Worm (Caenorhabditis elegans) whole organism, L4 larva: ENCODE measurements around the gene nspe-7.
A peak's percentile ranks its signal among the peaks of the same experiment; 100 is the strongest.

Source experiments
- D1046.2 ChIP-seq: fragments of 200-800 bp; sonication (Bioruptor generic); IDR thresholded peaks from 2 replicates; pipeline ENCODE4 v1.3.6; 2022; ENCODE audit warnings: missing genetic modification characterization, missing compliant biosample characterization
- F10B5.3 ChIP-seq: sonication (generic microtip); optimal IDR thresholded peaks from 2 replicates; lab custom pipeline; 2016; ENCODE audit warnings: mild to moderate bottlenecking, missing genetic modification characterization, missing compliant biosample characterization
- F26F4.8 ChIP-seq: fragments of 200-800 bp; sonication (Bioruptor generic); conservative IDR thresholded peaks from 2 replicates; pipeline ENCODE4 v1.3.6; 2022; ENCODE audit warnings: missing genetic modification characterization, missing compliant biosample characterization
- F49E8.2 ChIP-seq: sonication (generic microtip); optimal IDR thresholded peaks from 2 replicates; lab custom pipeline; 2016; ENCODE audit warnings: missing compliant biosample characterization, mild to moderate bottlenecking, missing genetic modification characterization, borderline replicate concordance
- T20F7.1 ChIP-seq: fragments of 200-800 bp; sonication (Bioruptor generic); optimal IDR thresholded peaks from 2 replicates; lab custom pipeline; 2018; ENCODE audit warnings: mild to moderate bottlenecking, missing genetic modification characterization, missing compliant biosample characterization
- Y105C5A.15 ChIP-seq: fragments of 200-800 bp; sonication (Bioruptor generic); IDR thresholded peaks from 2 replicates; pipeline ENCODE4 v1.3.6; 2022; ENCODE audit warnings: missing genetic modification characterization, missing compliant biosample characterization
- Y48G9A.11 ChIP-seq: fragments of 200-800 bp; sonication (Bioruptor generic); IDR thresholded peaks from 2 replicates; pipeline ENCODE4 v1.3.6; 2022; ENCODE audit warnings: missing genetic modification reagents, missing genetic modification characterization, missing compliant biosample characterization
- Y5F2A.4 ChIP-seq: fragments of 200-800 bp; sonication (Bioruptor generic); optimal IDR thresholded peaks from 2 replicates; lab custom pipeline; 2018; ENCODE audit warnings: mild to moderate bottlenecking, missing genetic modification characterization, missing compliant biosample characterization
- ZK337.2 ChIP-seq: fragments of 200-800 bp; sonication (Bioruptor generic); IDR thresholded peaks from 2 replicates; pipeline ENCODE4 v1.3.6; 2022; ENCODE audit warnings: missing genetic modification reagents, missing genetic modification characterization, missing compliant biosample characterization
- ZK546.5 ChIP-seq, 2 experiments: sonication (generic microtip); optimal IDR thresholded peaks; 2 replicates each; lab custom pipeline; 2017; ENCODE audit warnings: missing biosample characterization in 2 of 2, missing genetic modification characterization in 2 of 2
- aha-1 ChIP-seq: fragments of 150-350 bp; peaks from one replicate; lab custom pipeline; 2014; ENCODE audit warnings: missing biosample characterization, missing genetic modification characterization
- arid-1 ChIP-seq: fragments of 200-800 bp; sonication (Bioruptor generic); conservative IDR thresholded peaks from 2 replicates; pipeline ENCODE4 v1.3.6; 2022; ENCODE audit warnings: missing genetic modification reagents, missing genetic modification characterization, missing compliant biosample characterization
- ceh-20 ChIP-seq: fragments of 200-800 bp; sonication (Bioruptor generic); IDR thresholded peaks from 2 replicates; pipeline ENCODE4 v1.3.6; 2022; ENCODE audit warnings: missing genetic modification reagents, missing genetic modification characterization, missing compliant biosample characterization
- ces-1 ChIP-seq: fragments of 150-350 bp; sonication (generic microtip); optimal IDR thresholded peaks from 4 replicates; lab custom pipeline; 2014; ENCODE audit warnings: missing biosample characterization, missing genetic modification reagents, missing genetic modification characterization
- cey-2 ChIP-seq: sonication (generic microtip); optimal IDR thresholded peaks from 3 replicates; lab custom pipeline; 2017; ENCODE audit warnings: missing genetic modification characterization, mild to moderate bottlenecking, missing compliant biosample characterization, antibody characterized with exemption, borderline replicate concordance; ENCODE audit not compliant: insufficient read depth
- daf-16 ChIP-seq, 3 experiments: sonication (generic microtip); optimal IDR thresholded peaks; 2 replicates each; lab custom pipeline; 2016 to 2017; ENCODE audit warnings: missing genetic modification characterization in 3 of 3, missing genetic modification reagents in 3 of 3, mild to moderate bottlenecking in 2 of 3, missing compliant biosample characterization in 2 of 3, missing biosample characterization in 1 of 3, moderate library complexity in 1 of 3
- daf-8 ChIP-seq: fragments of 200-800 bp; sonication (Bioruptor generic); IDR thresholded peaks from 2 replicates; pipeline ENCODE4 v1.3.6; 2022; ENCODE audit warnings: missing genetic modification characterization, missing compliant biosample characterization
- dmd-6 ChIP-seq: fragments of 200-800 bp; sonication (Bioruptor generic); IDR thresholded peaks from 2 replicates; pipeline ENCODE4 v1.3.6; 2022; ENCODE audit warnings: missing genetic modification reagents, missing genetic modification characterization, missing compliant biosample characterization
- dpl-1 ChIP-seq: fragments of 150-350 bp; optimal IDR thresholded peaks from 2 replicates; lab custom pipeline; 2014; ENCODE audit warnings: missing biosample characterization, missing genetic modification reagents, missing genetic modification characterization
- dve-1 ChIP-seq: sonication (generic microtip); optimal IDR thresholded peaks from 2 replicates; lab custom pipeline; 2017; ENCODE audit warnings: antibody characterized with exemption, mild to moderate bottlenecking, missing genetic modification characterization, missing compliant biosample characterization; ENCODE audit not compliant: insufficient read depth
- egl-43 ChIP-seq: fragments of 200-800 bp; sonication (Bioruptor generic); IDR thresholded peaks from 2 replicates; pipeline ENCODE4 v1.3.6; 2022; ENCODE audit warnings: missing genetic modification reagents, missing genetic modification characterization, missing compliant biosample characterization
- fos-1 ChIP-seq: fragments of 150-350 bp; optimal IDR thresholded peaks from 2 replicates; lab custom pipeline; 2014; ENCODE audit warnings: missing biosample characterization, missing genetic modification characterization
- gei-8 ChIP-seq: fragments of 200-800 bp; sonication (Bioruptor generic); optimal IDR thresholded peaks from 2 replicates; lab custom pipeline; 2018; ENCODE audit warnings: mild to moderate bottlenecking, missing genetic modification characterization, missing compliant biosample characterization
- hif-1 ChIP-seq, 2 experiments: sonication (generic microtip); optimal IDR thresholded peaks; 2 replicates each; lab custom pipeline; 2016 to 2017; ENCODE audit warnings: missing compliant biosample characterization in 2 of 2, missing genetic modification characterization in 2 of 2, missing genetic modification reagents in 2 of 2, missing genotype in 2 of 2, mild to moderate bottlenecking in 1 of 2
- hlh-11 ChIP-seq: fragments of 200-800 bp; sonication (Bioruptor generic); optimal IDR thresholded peaks from 2 replicates; lab custom pipeline; 2018; ENCODE audit warnings: mild to moderate bottlenecking, missing genetic modification characterization, missing compliant biosample characterization
- hlh-30 ChIP-seq: sonication (generic microtip); optimal IDR thresholded peaks from 2 replicates; lab custom pipeline; 2017; ENCODE audit warnings: antibody characterized with exemption, mild to moderate bottlenecking, missing genetic modification characterization, missing compliant biosample characterization; ENCODE audit not compliant: insufficient read depth
- lin-13 ChIP-seq: fragments of 150-350 bp; optimal IDR thresholded peaks from 2 replicates; lab custom pipeline; 2014; ENCODE audit warnings: missing biosample characterization, missing genetic modification reagents, missing genetic modification characterization
- lin-15B ChIP-seq: fragments of 150-350 bp; sonication (generic microtip); optimal IDR thresholded peaks from 3 replicates; lab custom pipeline; 2014; ENCODE audit warnings: missing biosample characterization, missing genetic modification characterization
- lin-39 ChIP-seq: fragments of 150-350 bp; optimal IDR thresholded peaks from 2 replicates; lab custom pipeline; 2014; ENCODE audit warnings: missing biosample characterization, missing genetic modification reagents, missing genetic modification characterization
- lir-3 ChIP-seq: sonication (generic microtip); optimal IDR thresholded peaks from 2 replicates; lab custom pipeline; 2016; ENCODE audit warnings: mild to moderate bottlenecking, missing genetic modification characterization, missing compliant biosample characterization
- mdl-1 ChIP-seq, 2 experiments: fragments of 150-350 bp in 1 of 2; sonication (generic microtip) in 1 of 2; optimal IDR thresholded peaks; 2 replicates each; lab custom pipeline; 2014 to 2017; ENCODE audit warnings: missing biosample characterization in 2 of 2, missing genetic modification characterization in 2 of 2
- mxl-3 ChIP-seq: fragments of 200-800 bp; sonication (Bioruptor generic); optimal IDR thresholded peaks from 2 replicates; lab custom pipeline; 2018; ENCODE audit warnings: mild to moderate bottlenecking, missing genetic modification characterization, missing compliant biosample characterization
- nhr-10 ChIP-seq: fragments of 150-350 bp; optimal IDR thresholded peaks from 2 replicates; lab custom pipeline; 2014; ENCODE audit warnings: missing biosample characterization, missing genetic modification characterization
- nhr-28 ChIP-seq: fragments of 150-350 bp; optimal IDR thresholded peaks from 2 replicates; lab custom pipeline; 2014; ENCODE audit warnings: missing biosample characterization, missing genetic modification characterization
- nhr-42 ChIP-seq: fragments of 200-800 bp; sonication (Bioruptor generic); IDR thresholded peaks from 2 replicates; pipeline ENCODE4 v1.3.6; 2022; ENCODE audit warnings: missing genetic modification characterization, missing compliant biosample characterization
- nhr-48 ChIP-seq: sonication (generic microtip); optimal IDR thresholded peaks from 2 replicates; lab custom pipeline; 2016; ENCODE audit warnings: mild to moderate bottlenecking, missing genetic modification characterization, missing compliant biosample characterization
- nhr-6 ChIP-seq: fragments of 150-350 bp; optimal IDR thresholded peaks from 2 replicates; lab custom pipeline; 2014; ENCODE audit warnings: missing biosample characterization, missing genetic modification characterization
- nhr-77 ChIP-seq: fragments of 150-350 bp; optimal IDR thresholded peaks from 2 replicates; lab custom pipeline; 2014; ENCODE audit warnings: missing biosample characterization, missing genetic modification characterization
- set-16 ChIP-seq: fragments of 200-800 bp; sonication (Bioruptor generic); IDR thresholded peaks from 2 replicates; pipeline ENCODE4 v1.3.6; 2022; ENCODE audit warnings: missing genetic modification reagents, missing genetic modification characterization, missing compliant biosample characterization
- snpc-1.2 ChIP-seq: fragments of 200-800 bp; sonication (Bioruptor generic); IDR thresholded peaks from 2 replicates; pipeline ENCODE4 v1.3.6; 2022; ENCODE audit warnings: missing genetic modification reagents, missing genetic modification characterization, missing compliant biosample characterization
- spr-3 ChIP-seq: fragments of 200-800 bp; sonication (Bioruptor generic); optimal IDR thresholded peaks from 2 replicates; lab custom pipeline; 2018; ENCODE audit warnings: mild to moderate bottlenecking, missing genetic modification characterization, missing compliant biosample characterization
- tag-97 ChIP-seq: fragments of 200-800 bp; sonication (Bioruptor generic); IDR thresholded peaks from 2 replicates; pipeline ENCODE4 v1.3.6; 2022; ENCODE audit warnings: missing genetic modification characterization, missing compliant biosample characterization
- unc-62 ChIP-seq, 3 experiments: fragments of 150-350 bp in 1 of 3; sonication (generic microtip); optimal IDR thresholded peaks in 2 of 3; peaks in 1 of 3; 1 replicate in 1 of 3; 2 replicates in 2 of 3; lab custom pipeline; 2014 to 2017; ENCODE audit warnings: missing biosample characterization in 3 of 3, missing genetic modification characterization in 3 of 3, missing genetic modification reagents in 3 of 3, missing genotype in 1 of 3
- zip-2 ChIP-seq: fragments of 150-350 bp; optimal IDR thresholded peaks from 2 replicates; lab custom pipeline; 2014; ENCODE audit warnings: missing biosample characterization, missing genetic modification characterization

nspe-7 gene

DNA sequence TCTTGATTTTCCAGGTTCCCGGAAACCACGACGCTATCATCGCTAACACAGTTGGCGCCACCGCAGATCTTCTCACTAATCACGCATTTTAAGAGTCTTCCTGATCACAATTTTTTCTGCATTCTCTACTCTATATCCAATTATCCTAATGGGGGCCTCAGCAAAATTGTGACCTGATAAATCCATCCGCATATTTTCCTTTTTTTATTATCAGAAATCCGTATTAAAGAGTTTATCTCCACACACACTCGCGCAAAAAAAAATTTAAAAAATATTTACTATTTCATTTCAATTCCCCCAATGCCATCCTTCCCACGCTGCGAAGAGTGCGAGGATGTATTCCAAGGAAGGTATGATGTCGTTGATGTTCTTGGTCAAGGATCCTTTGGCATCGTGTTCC is 20.1 kb upstream of the nspe-7 start, which contains the start of gene Y38E10A.8:
TSS of gene Y38E10A.8 (plus strand) at position 301 of the 400 bp plus-strand sequence.
- no peak for TF ChIP-seq F26F4.8 (GFP tag; lab: Robert Waterston, UW)
- TF ChIP-seq unc-62 (GFP tag; optimal IDR thresholded peaks at IDR 0.05 in 1 of 2; lab: Kevin White, UChicago): peak in 1 of 2 experiments; percentile 27
- TF ChIP-seq unc-62 (tag; optimal IDR thresholded peaks at IDR 0.05; lab: Kevin White, UChicago): no peak

ce11 chrII:12608653-12609052 is 18.3 kb upstream of the nspe-7 start, which contains the start of gene Y38E10A.9:
Gene Y38E10A.9, plus strand, starts transcription at chrII:12608953.
- TF ChIP-seq T20F7.1 (GFP tag; lab: Kevin White, UChicago) (no peak), nhr-42 (GFP tag; lab: Robert Waterston, UW) (no peak), nhr-6 (tag; lab: Kevin White, UChicago) (no peak), daf-8 (GFP tag; lab: Robert Waterston, UW) (no peak), ZK546.5 (tag; optimal IDR thresholded peaks at IDR 0.05; lab: Kevin White, UChicago) (no peak), set-16 (GFP tag; lab: Robert Waterston, UW) (no peak), ces-1 (GFP tag; lab: Kevin White, UChicago) (no peak), nhr-48 (tag; lab: Kevin White, UChicago) (no peak), gei-8 (no peak), nhr-77 (tag; lab: Kevin White, UChicago) (no peak), arid-1 (no peak), lin-13 (GFP tag; lab: Kevin White, UChicago) (no peak), nhr-10 (no peak), tag-97 (GFP tag; lab: Robert Waterston, UW) (no peak)

- TF ChIP-seq Y48G9A.11 (no peak), Y5F2A.4 (GFP tag; lab: Kevin White, UChicago) (no peak), dpl-1 (GFP tag; lab: Kevin White, UChicago) (no peak), snpc-1.2 (GFP tag; lab: Robert Waterston, UW) (no peak), arid-1 (no peak), F49E8.2 (tag; lab: Kevin White, UChicago) (no peak), spr-3 (no peak), F10B5.3 (tag; lab: Kevin White, UChicago) (no peak), egl-43 (GFP tag; lab: Robert Waterston, UW) (no peak), lin-39 (no peak), dve-1 (tag; lab: Kevin White, UChicago) (no peak), ZK337.2 (no peak), nhr-6 (tag; lab: Kevin White, UChicago) (no peak), lin-15B (no peak)
- TF ChIP-seq, all 104 proteins: peak for 0
Observed at ce11 chrII:12612218-12612617, 14.8 kb upstream of the nspe-7 start, which contains the start of gene nspe-4. Gene nspe-4, plus strand, starts transcription at chrII:12612518.

- TF ChIP-seq zip-2 (tag; lab: Kevin White, UChicago) (no peak), mxl-3 (GFP tag; lab: Kevin White, UChicago) (peak; percentile 85), hlh-11 (tag; lab: Kevin White, UChicago) (peak; percentile 16), daf-16 (GFP tag; optimal IDR thresholded peaks at IDR 0.05; lab: Kevin White, UChicago) (no peak), daf-16 (tag; optimal IDR thresholded peaks at IDR 0.05; lab: Kevin White, UChicago) (no peak), hlh-30 (tag; lab: Kevin White, UChicago) (peak; percentile 28), aha-1 (tag; lab: Kevin White, UChicago) (peak; percentile 99), fos-1 (no peak), dmd-6 (GFP tag; lab: Robert Waterston, UW) (peak; percentile 93), D1046.2 (GFP tag; lab: Robert Waterston, UW) (no peak), cey-2 (tag; lab: Kevin White, UChicago) (no peak), nhr-48 (tag; lab: Kevin White, UChicago) (peak; percentile 97), Y105C5A.15 (GFP tag; lab: Robert Waterston, UW) (no peak), nhr-28 (peak; percentile 60), lir-3 (tag; lab: Kevin White, UChicago) (no peak), ceh-20 (GFP tag; lab: Robert Waterston, UW) (no peak), hif-1 (tag; optimal IDR thresholded peaks at IDR 0.05; lab: Kevin White, UChicago) (peak; percentile 93 to 96), unc-62 (GFP tag; optimal IDR thresholded peaks at IDR 0.05 in 1 of 2; lab: Kevin White, UChicago) (peak in 1 of 2 experiments; percentile 93), unc-62 (tag; optimal IDR thresholded peaks at IDR 0.05; lab: Kevin White, UChicago) (no peak), set-16 (GFP tag; lab: Robert Waterston, UW) (no peak), mdl-1 (tag; optimal IDR thresholded peaks at IDR 0.05; lab: Kevin White, UChicago) (peak in 1 of 2 experiments; percentile 5)
Observed at ce11 chrII:12615413-12615812, 11.6 kb upstream of the nspe-7 start.
